Worm (Caenorhabditis elegans): ENCODE data around the gene R151.8.

DNA sequence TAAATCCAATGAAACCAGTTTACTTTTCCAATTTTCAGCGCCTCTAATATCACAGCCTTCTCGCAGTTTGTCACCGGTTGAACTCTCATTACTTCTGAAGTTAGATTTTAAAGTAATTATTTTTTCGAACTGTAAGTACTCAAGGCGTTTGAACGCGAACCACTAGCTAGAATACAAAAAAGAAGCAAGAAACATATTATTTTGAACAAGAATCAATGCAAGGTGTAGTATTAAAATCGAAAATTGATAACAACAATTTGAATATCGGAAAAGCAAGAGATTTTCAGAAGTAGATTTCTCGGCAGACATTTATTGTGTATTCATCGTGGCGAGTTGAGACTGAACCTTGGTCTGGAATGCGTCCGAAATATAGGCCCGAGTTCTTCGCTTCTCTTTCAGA is 31.6 kb downstream of the R151.8 start, which contains the start of gene exos-9:
- no peak; the same call in 1 of the 2 replicates for TF ChIP-seq pha-4 (GFP tag; IDR thresholded peaks at IDR 0.05)
- TF ChIP-seq pha-4 (tag; optimal IDR thresholded peaks at IDR 0.05) = no peak
- TF ChIP-seq nhr-77 (tag; optimal IDR thresholded peaks at IDR 0.05) = no peak
- no peak for TF ChIP-seq nhr-237 (tag; optimal IDR thresholded peaks at IDR 0.05)
- TF ChIP-seq zip-2 (tag; optimal IDR thresholded peaks at IDR 0.05) = no peak
- TF ChIP-seq dpl-1 (GFP tag; optimal IDR thresholded peaks at IDR 0.05) = no peak
- no peak for TF ChIP-seq fkh-10 (GFP tag; optimal IDR thresholded peaks at IDR 0.05)
- TF ChIP-seq daf-19 (GFP tag; conservative IDR thresholded peaks at IDR 0.05) = no peak
- TF ChIP-seq spr-3 (GFP tag; optimal IDR thresholded peaks at IDR 0.05) = no peak
- TF ChIP-seq nhr-11 (tag; optimal IDR thresholded peaks at IDR 0.05) = no peak
- no peak for TF ChIP-seq lin-13 (GFP tag; optimal IDR thresholded peaks at IDR 0.05)
- TF ChIP-seq ZK546.5 (tag; optimal IDR thresholded peaks at IDR 0.05) = no peak
- no peak for TF ChIP-seq arid-1 (GFP tag; conservative IDR thresholded peaks at IDR 0.05)
- no peak for TF ChIP-seq mxl-3 (GFP tag; optimal IDR thresholded peaks at IDR 0.05)
- no peak for TF ChIP-seq php-3 (GFP tag; IDR thresholded peaks at IDR 0.05)

All from whole organism, L4 larva.